Fruit fly (Drosophila melanogaster) whole organism, pupa: ENCODE data around the gene CG44837.

Source experiments
- CG10348 ChIP-seq: fragments of 200-800 bp; sonication (Bioruptor generic); IDR thresholded peaks from 2 replicates; pipeline ENCODE4 v1.3.6; 2022; ENCODE audit warnings: missing biosample characterization, missing genetic modification characterization
- CG12605 ChIP-seq: fragments of 200-800 bp; sonication (Bioruptor generic); IDR thresholded peaks from 2 replicates; pipeline ENCODE4 v1.3.6; 2022; ENCODE audit warnings: missing biosample characterization, missing genetic modification characterization
- CG13204 ChIP-seq: fragments of 200-800 bp; sonication (Bioruptor generic); optimal IDR thresholded peaks from 2 replicates; lab custom pipeline; 2018; ENCODE audit warnings: missing biosample characterization, mild to moderate bottlenecking, missing genetic modification characterization, moderate library complexity
- CG14655 ChIP-seq: fragments of 200-800 bp; sonication (Bioruptor generic); optimal IDR thresholded peaks from 3 replicates; lab custom pipeline; 2017; ENCODE audit warnings: mild to moderate bottlenecking, missing biosample characterization, missing genetic modification reagents, missing genetic modification characterization
- CG15710 ChIP-seq: fragments of 200-800 bp; sonication (Bioruptor generic); optimal IDR thresholded peaks from 2 replicates; lab custom pipeline; 2018; ENCODE audit warnings: missing biosample characterization, mild to moderate bottlenecking, missing genetic modification characterization, moderate library complexity
- CG17806 ChIP-seq: fragments of 200-800 bp; sonication (Bioruptor generic); optimal IDR thresholded peaks from 2 replicates; lab custom pipeline; 2018; ENCODE audit warnings: missing biosample characterization, mild to moderate bottlenecking, missing genetic modification characterization, moderate library complexity
- CG32121 ChIP-seq: fragments of 200-800 bp; sonication (Bioruptor generic); IDR thresholded peaks from 2 replicates; pipeline ENCODE4 v1.3.6; 2022; ENCODE audit warnings: missing biosample characterization, missing genetic modification characterization
- CG4496 ChIP-seq: fragments of 200-800 bp; sonication (Bioruptor generic); IDR thresholded peaks from 3 replicates; pipeline ENCODE4 v1.3.6; 2022; ENCODE audit warnings: missing biosample characterization, missing genetic modification characterization
- CG8159 ChIP-seq: fragments of 200-800 bp; sonication (Bioruptor generic); optimal IDR thresholded peaks from 3 replicates; lab custom pipeline; 2018; ENCODE audit warnings: missing biosample characterization, mild to moderate bottlenecking, missing genetic modification characterization, moderate library complexity
- CG8301 ChIP-seq: fragments of 200-800 bp; sonication (Bioruptor generic); optimal IDR thresholded peaks from 2 replicates; lab custom pipeline; 2018; ENCODE audit warnings: missing biosample characterization, mild to moderate bottlenecking, missing genetic modification characterization
- CG9948 ChIP-seq: fragments of 200-800 bp; sonication (Bioruptor generic); optimal IDR thresholded peaks from 2 replicates; lab custom pipeline; 2018; ENCODE audit warnings: missing biosample characterization, mild to moderate bottlenecking, missing genetic modification characterization, moderate library complexity
- D1 ChIP-seq: fragments of 200-800 bp; sonication (Bioruptor generic); optimal IDR thresholded peaks from 2 replicates; lab custom pipeline; 2018; ENCODE audit warnings: missing biosample characterization, mild to moderate bottlenecking, missing genetic modification characterization, moderate library complexity
- EcR ChIP-seq: fragments of 200-800 bp; sonication (Bioruptor generic); optimal IDR thresholded peaks from 3 replicates; lab custom pipeline; 2019; ENCODE audit warnings: missing biosample characterization, missing genetic modification characterization, mild to moderate bottlenecking, moderate library complexity, missing genetic modification reagents
- Ets98B ChIP-seq: fragments of 200-800 bp; sonication (Bioruptor generic); IDR thresholded peaks from 2 replicates; pipeline ENCODE4 v1.3.6; 2022; ENCODE audit warnings: missing biosample characterization, missing genetic modification characterization
- Pif1A ChIP-seq: fragments of 200-800 bp; sonication (Bioruptor generic); optimal IDR thresholded peaks from 3 replicates; lab custom pipeline; 2016; ENCODE audit warnings: missing biosample characterization, missing genetic modification characterization
- Pif1B ChIP-seq: fragments of 200-800 bp; sonication (Bioruptor generic); optimal IDR thresholded peaks from 3 replicates; lab custom pipeline; 2016; ENCODE audit warnings: missing biosample characterization, missing genetic modification characterization
- Snoo ChIP-seq: fragments of 200-800 bp; sonication (Bioruptor generic); optimal IDR thresholded peaks from 3 replicates; lab custom pipeline; 2017; ENCODE audit warnings: missing biosample characterization, mild to moderate bottlenecking, missing genetic modification characterization, inconsistent platforms
- fd96Ca ChIP-seq: fragments of 200-800 bp; sonication (Bioruptor generic); IDR thresholded peaks from 3 replicates; pipeline ENCODE4 v1.3.6; 2022; ENCODE audit warnings: missing biosample characterization, missing genetic modification characterization
- gl ChIP-seq: fragments of 200-800 bp; sonication (Bioruptor generic); optimal IDR thresholded peaks from 2 replicates; lab custom pipeline; 2018; ENCODE audit warnings: missing biosample characterization, mild to moderate bottlenecking, missing genetic modification characterization
- rn ChIP-seq: fragments of 200-800 bp; sonication (Bioruptor generic); IDR thresholded peaks from 2 replicates; pipeline ENCODE4 v1.3.6; 2022; ENCODE audit warnings: missing biosample characterization, missing genetic modification characterization

The CG44837 gene

DNA sequence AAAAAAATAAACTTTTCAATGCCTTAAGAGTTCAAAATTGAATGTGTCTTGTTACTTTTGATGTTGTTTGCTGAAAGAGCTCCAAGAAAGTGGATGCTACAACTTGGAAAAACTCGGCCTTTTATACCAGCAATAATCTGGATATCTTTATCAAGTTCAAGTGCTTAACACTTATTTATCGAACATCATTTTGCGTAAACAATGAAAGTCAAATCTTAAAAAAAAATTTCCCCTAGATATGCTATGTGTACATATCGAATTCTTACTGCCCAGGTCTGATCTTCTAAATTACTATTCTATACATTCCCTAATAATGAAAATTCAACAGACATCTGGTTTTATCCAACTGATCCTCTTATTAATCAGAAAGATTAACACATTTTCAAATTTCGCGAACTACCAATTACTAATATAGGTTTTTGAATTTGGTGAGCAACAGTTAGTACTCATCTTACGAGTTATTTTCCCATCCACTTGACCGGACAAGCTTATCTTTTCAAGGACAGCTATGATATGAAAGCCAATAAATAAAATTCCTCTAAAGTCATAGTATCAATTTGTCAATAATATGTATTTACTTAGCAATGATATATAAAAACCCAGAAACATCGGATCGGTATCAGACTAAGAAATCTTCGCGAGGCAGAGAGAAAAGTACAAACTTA, 19.1 kb upstream of the CG44837 start, which contains the start of the genes CG11570 and CG43294:
Gene CG11570, minus strand, starts transcription at position 101 of the 665 bp plus-strand sequence.
Gene CG43294, plus strand, starts transcription at position 615 of the 665 bp plus-strand sequence.
- TF ChIP-seq gl (tag; lab: Kevin White, UChicago) (no peak), CG12605 (no peak), CG10348 (no peak), CG17806 (tag; lab: Kevin White, UChicago) (no peak), Pif1B (GFP tag; lab: Kevin White, UChicago) (no peak), CG9948 (tag; lab: Kevin White, UChicago) (no peak)

DNA sequence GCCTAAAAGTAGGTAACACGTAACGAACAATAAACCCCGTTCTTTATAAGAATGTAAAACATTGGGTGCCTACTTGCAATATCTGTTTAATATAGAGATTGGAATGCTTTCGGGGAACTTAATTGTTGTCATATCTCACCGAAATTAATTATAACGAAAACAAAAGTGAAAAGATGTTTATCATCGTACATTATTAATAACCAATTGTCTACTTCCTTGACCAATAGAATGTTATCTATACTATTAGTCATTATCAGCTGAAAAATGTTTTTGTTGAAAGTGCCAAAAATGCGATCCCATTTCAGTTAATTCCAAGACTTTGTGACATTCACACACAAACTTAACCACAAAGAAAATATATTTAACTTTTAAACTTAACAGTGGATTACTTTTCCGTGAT, 15.1 kb upstream of the CG44837 start, which contains the start of gene CG7248:
Gene CG7248, plus strand, starts transcription at position 301 of the 400 bp plus-strand sequence.
- TF ChIP-seq CG32121 (GFP tag; lab: Robert Waterston, UW) (no peak), gl (tag; lab: Kevin White, UChicago) (no peak), Snoo (no peak), CG9948 (tag; lab: Kevin White, UChicago) (no peak), rn (GFP tag; lab: Robert Waterston, UW) (no peak), CG13204 (GFP tag; lab: Kevin White, UChicago) (no peak), CG8159 (no peak)

DNA sequence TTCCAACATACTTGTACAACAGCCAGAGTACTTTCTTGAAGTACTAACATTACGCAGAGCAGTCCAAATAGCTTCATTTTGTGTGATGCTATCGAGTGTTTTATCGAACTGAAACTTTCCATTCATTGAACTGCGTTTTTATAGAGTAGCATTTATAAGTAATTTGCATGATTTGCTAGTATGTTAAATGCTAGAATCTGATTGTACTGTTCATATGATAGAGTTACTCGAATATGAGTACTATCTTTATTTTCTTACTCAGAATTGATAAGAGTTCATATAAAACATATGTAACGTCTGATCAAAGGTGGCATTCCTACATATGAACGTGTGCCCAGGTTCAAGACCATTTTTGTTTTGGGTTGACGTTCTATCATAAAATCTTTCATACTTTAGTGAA, 14.5 kb upstream of the CG44837 start, which contains the start of gene obst-G:
Gene obst-G, minus strand, starts transcription at position 101 of the 400 bp plus-strand sequence.
- no peak for TF ChIP-seq D1 (tag; lab: Kevin White, UChicago)
- no peak for TF ChIP-seq rn (GFP tag; lab: Robert Waterston, UW)
- no peak for TF ChIP-seq Snoo
- TF ChIP-seq CG8301: no peak
- TF ChIP-seq Pif1A (GFP tag; lab: Kevin White, UChicago): no peak
- no peak for TF ChIP-seq CG10348
- TF ChIP-seq CG32121 (GFP tag; lab: Robert Waterston, UW): no peak
- TF ChIP-seq Ets98B (GFP tag; lab: Robert Waterston, UW): no peak
- TF ChIP-seq CG13204 (GFP tag; lab: Kevin White, UChicago): no peak
- no peak for TF ChIP-seq fd96Ca (GFP tag; lab: Robert Waterston, UW)
- no peak for TF ChIP-seq gl (tag; lab: Kevin White, UChicago)
- no peak for TF ChIP-seq Pif1B (GFP tag; lab: Kevin White, UChicago)

DNA sequence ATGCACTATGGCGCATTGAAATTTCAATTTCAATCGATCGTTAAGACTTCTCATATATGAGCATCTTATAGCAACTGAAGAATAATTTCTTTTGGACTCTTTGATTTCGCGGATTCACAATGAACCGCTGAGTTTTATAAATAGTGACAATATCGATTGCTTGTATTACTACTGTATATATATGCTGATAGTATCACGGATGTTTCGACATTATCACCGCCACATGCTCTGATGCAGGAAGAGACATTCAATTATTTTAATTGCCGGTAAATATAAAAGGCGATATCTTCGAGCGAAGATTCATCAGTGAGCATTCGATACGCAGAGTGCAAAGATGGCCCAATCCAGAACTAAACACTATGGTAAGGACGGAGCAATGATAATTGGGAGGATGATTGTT, 10.9 kb upstream of the CG44837 start, which contains the start of gene CG17826:
Gene CG17826, plus strand, starts transcription at position 301 of the 400 bp plus-strand sequence.
- TF ChIP-seq CG14655 (GFP tag; lab: Kevin White, UChicago): no peak
- no peak for TF ChIP-seq CG8301
- TF ChIP-seq D1 (tag; lab: Kevin White, UChicago): no peak
- no peak for TF ChIP-seq Snoo
- TF ChIP-seq CG10348: no peak
- TF ChIP-seq CG13204 (GFP tag; lab: Kevin White, UChicago): no peak
- no peak for TF ChIP-seq gl (tag; lab: Kevin White, UChicago)
- TF ChIP-seq Pif1A (GFP tag; lab: Kevin White, UChicago): no peak
- TF ChIP-seq CG9948 (tag; lab: Kevin White, UChicago): no peak
- no peak for TF ChIP-seq CG15710 (tag; lab: Kevin White, UChicago)
- no peak for TF ChIP-seq CG4496 (GFP tag; lab: Robert Waterston, UW)
- TF ChIP-seq CG32121 (GFP tag; lab: Robert Waterston, UW): no peak
- TF ChIP-seq EcR (GFP tag; lab: Kevin White, UChicago): no peak
- TF ChIP-seq fd96Ca (GFP tag; lab: Robert Waterston, UW): no peak
- TF ChIP-seq Pif1B (GFP tag; lab: Kevin White, UChicago): no peak

DNA sequence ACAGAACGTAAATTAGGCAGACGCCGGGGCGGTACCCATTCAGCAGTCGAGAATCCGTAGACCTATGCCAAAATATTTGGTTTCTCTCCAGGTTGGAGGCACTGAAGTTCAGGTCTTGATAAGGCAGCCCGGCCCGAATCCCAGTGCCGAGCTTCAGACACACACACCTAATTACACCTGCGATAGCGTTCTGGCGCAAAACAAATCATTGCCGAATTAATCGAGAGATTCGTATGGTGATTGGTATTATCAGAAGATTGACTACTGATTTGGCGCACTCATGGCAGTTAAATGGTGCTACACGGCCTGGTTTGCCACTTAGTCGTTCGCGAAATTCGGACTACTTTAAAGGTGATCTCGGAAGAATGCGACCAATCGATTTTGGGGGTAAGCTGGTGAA, 8.7 kb upstream of the CG44837 start, which contains the start of gene CG7252:
Gene CG7252, plus strand, starts transcription at position 319 of the 400 bp plus-strand sequence.
- no peak for TF ChIP-seq CG12605
- TF ChIP-seq CG15710 (tag; lab: Kevin White, UChicago): no peak
- TF ChIP-seq CG10348: no peak
- TF ChIP-seq Pif1A (GFP tag; lab: Kevin White, UChicago): no peak
- no peak for TF ChIP-seq CG9948 (tag; lab: Kevin White, UChicago)
- no peak for TF ChIP-seq CG8301
- TF ChIP-seq rn (GFP tag; lab: Robert Waterston, UW): no peak
- TF ChIP-seq D1 (tag; lab: Kevin White, UChicago): no peak
- no peak for TF ChIP-seq Snoo
- no peak for TF ChIP-seq fd96Ca (GFP tag; lab: Robert Waterston, UW)
- TF ChIP-seq CG14655 (GFP tag; lab: Kevin White, UChicago): no peak
- TF ChIP-seq CG4496 (GFP tag; lab: Robert Waterston, UW): no peak
- no peak for TF ChIP-seq CG32121 (GFP tag; lab: Robert Waterston, UW)
- TF ChIP-seq CG8159: no peak
- TF ChIP-seq EcR (GFP tag; lab: Kevin White, UChicago): no peak
- no peak for TF ChIP-seq Pif1B (GFP tag; lab: Kevin White, UChicago)
- TF ChIP-seq Ets98B (GFP tag; lab: Robert Waterston, UW): no peak

DNA sequence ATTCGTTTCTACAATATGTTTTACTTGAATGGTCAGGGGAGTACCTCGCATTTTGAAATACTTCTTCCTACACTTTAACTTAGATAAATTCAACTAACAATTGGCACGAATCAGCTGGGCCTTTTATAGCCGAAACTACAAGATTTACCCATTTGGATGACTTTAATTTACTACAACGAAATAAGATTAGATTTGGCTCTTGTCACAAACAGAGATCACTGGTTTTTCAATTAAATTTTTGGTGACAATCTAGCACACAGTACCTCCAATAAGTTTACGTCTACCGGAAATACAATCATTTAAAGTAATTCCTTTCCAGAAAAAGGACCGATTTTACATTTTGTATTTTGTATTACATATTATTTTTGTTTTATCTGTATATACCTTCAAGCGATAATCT, 6.1 kb upstream of the CG44837 start, which contains the start of gene CG5883:
Gene CG5883, minus strand, starts transcription at position 101 of the 400 bp plus-strand sequence.
- TF ChIP-seq CG4496 (GFP tag; lab: Robert Waterston, UW) (no peak), gl (tag; lab: Kevin White, UChicago) (no peak), rn (GFP tag; lab: Robert Waterston, UW) (no peak), EcR (GFP tag; lab: Kevin White, UChicago) (no peak), CG10348 (no peak), Snoo (no peak), CG13204 (GFP tag; lab: Kevin White, UChicago) (no peak), Ets98B (GFP tag; lab: Robert Waterston, UW) (no peak), CG8159 (no peak), CG9948 (tag; lab: Kevin White, UChicago) (no peak), Pif1B (GFP tag; lab: Kevin White, UChicago) (no peak), CG14655 (GFP tag; lab: Kevin White, UChicago) (no peak), Pif1A (GFP tag; lab: Kevin White, UChicago) (no peak), CG8301 (no peak)
